Fruit fly (Drosophila melanogaster): ENCODE results near the gene Ir75c.

DNA sequence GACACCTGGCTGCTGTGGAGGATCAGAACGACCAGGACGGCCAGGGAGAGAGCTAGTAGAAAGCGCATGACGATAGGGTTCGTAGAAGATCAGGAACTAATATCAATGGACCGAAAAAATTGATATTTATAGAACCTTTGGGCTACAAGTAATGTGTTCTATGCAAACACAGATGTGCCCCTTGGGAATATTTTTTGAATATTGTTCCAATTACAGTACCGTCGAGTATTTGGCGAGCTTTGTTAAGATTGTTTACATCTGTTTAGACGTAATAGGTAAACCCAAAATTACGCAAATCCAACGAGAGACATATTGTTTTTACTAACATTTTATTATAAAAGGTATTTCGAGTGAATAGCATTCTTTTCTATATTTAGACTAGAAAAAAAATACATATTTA lies 12.4 kb upstream of the Ir75c start, which contains the start of gene CG32189:
- TF ChIP-seq CG8478 (optimal IDR thresholded peaks at IDR 0.05) (no peak), ham (GFP tag; IDR thresholded peaks at IDR 0.05) (no peak), mirr (GFP tag; optimal IDR thresholded peaks at IDR 0.05) (no peak), en (GFP tag; optimal IDR thresholded peaks at IDR 0.05) (no peak), sug (tag; optimal IDR thresholded peaks at IDR 0.05) (no peak), CG10979 (tag; optimal IDR thresholded peaks at IDR 0.05) (no peak), CG6272 (GFP tag; IDR thresholded peaks at IDR 0.05) (no peak), Oli (tag; optimal IDR thresholded peaks at IDR 0.05) (no peak), CG4617 (GFP tag; optimal IDR thresholded peaks at IDR 0.05; ENCODE audit: borderline replicate concordance) (no peak), CG17612 (GFP tag; IDR thresholded peaks at IDR 0.05) (no peak), Atf-2 (GFP tag; optimal IDR thresholded peaks at IDR 0.05) (no peak), CG14965 (GFP tag; optimal IDR thresholded peaks at IDR 0.05; ENCODE audit: borderline replicate concordance) (no peak), Atf3 (GFP tag; optimal IDR thresholded peaks at IDR 0.05) (no peak)

Measured in whole organism, embryonic.